Worm (Caenorhabditis elegans) whole organism, L3 larva: Measurements from ENCODE around the gene atic-1.

Experiments used
- R02D3.7 ChIP-seq: fragments of 150-350 bp; optimal IDR thresholded peaks from 2 replicates; lab custom pipeline; 2014; ENCODE audit warnings: missing biosample characterization, missing genetic modification characterization
- ZK546.5 ChIP-seq: sonication (generic microtip); optimal IDR thresholded peaks from 2 replicates; lab custom pipeline; 2017; ENCODE audit warnings: missing biosample characterization, missing genetic modification characterization
- aly-2 ChIP-seq: fragments of 150-350 bp; optimal IDR thresholded peaks from 2 replicates; lab custom pipeline; 2014; ENCODE audit warnings: missing biosample characterization, missing genetic modification characterization
- ama-1 ChIP-seq: fragments of 150-350 bp; optimal IDR thresholded peaks from 2 replicates; lab custom pipeline; 2018
- ceh-82 ChIP-seq: fragments of 150-350 bp; optimal IDR thresholded peaks from 2 replicates; lab custom pipeline; 2014; ENCODE audit warnings: missing biosample characterization, missing genetic modification characterization
- ceh-9 ChIP-seq: sonication (generic microtip); optimal IDR thresholded peaks from 2 replicates; lab custom pipeline; 2018; ENCODE audit warnings: missing biosample characterization, missing genetic modification characterization
- daf-12 ChIP-seq: fragments of 150-350 bp; optimal IDR thresholded peaks from 2 replicates; lab custom pipeline; 2014; ENCODE audit warnings: missing biosample characterization, missing genetic modification reagents, missing genetic modification characterization
- egl-27 ChIP-seq: sonication (generic microtip); optimal IDR thresholded peaks from 4 replicates; lab custom pipeline; 2017; ENCODE audit warnings: missing biosample characterization, missing genetic modification reagents, missing genetic modification characterization
- egl-5 ChIP-seq: fragments of 150-350 bp; optimal IDR thresholded peaks from 2 replicates; lab custom pipeline; 2017; ENCODE audit warnings: missing biosample characterization, missing genetic modification reagents, missing genetic modification characterization, inconsistent platforms
- elt-3 ChIP-seq, 3 experiments: fragments of 150-350 bp in 1 of 3; sonication (generic microtip) in 2 of 3; optimal IDR thresholded peaks; 2 replicates in 2 of 3; 4 replicates in 1 of 3; lab custom pipeline; 2014 to 2017; ENCODE audit warnings: missing biosample characterization in 3 of 3, missing genetic modification characterization in 3 of 3
- fkh-10 ChIP-seq: sonication (generic microtip); optimal IDR thresholded peaks from 2 replicates; lab custom pipeline; 2017; ENCODE audit warnings: missing biosample characterization, missing genetic modification reagents, missing genetic modification characterization
- fkh-2 ChIP-seq: fragments of 150-350 bp; optimal IDR thresholded peaks from 2 replicates; lab custom pipeline; 2014; ENCODE audit warnings: missing biosample characterization, missing genetic modification reagents, missing genetic modification characterization
- fos-1 ChIP-seq: fragments of 150-350 bp; optimal IDR thresholded peaks from 2 replicates; lab custom pipeline; 2014; ENCODE audit warnings: missing biosample characterization, missing genetic modification characterization
- lin-15B ChIP-seq: fragments of 150-350 bp; optimal IDR thresholded peaks from 2 replicates; lab custom pipeline; 2014; ENCODE audit warnings: missing biosample characterization, missing genetic modification characterization
- lsy-12 ChIP-seq: sonication (generic microtip); optimal IDR thresholded peaks from 2 replicates; lab custom pipeline; 2016; ENCODE audit warnings: mild to moderate bottlenecking, missing genetic modification characterization, missing compliant biosample characterization
- mdl-1 ChIP-seq: fragments of 150-350 bp; optimal IDR thresholded peaks from 2 replicates; lab custom pipeline; 2014; ENCODE audit warnings: missing biosample characterization, missing genetic modification characterization
- mml-1 ChIP-seq: fragments of 150-350 bp; sonication (generic microtip); optimal IDR thresholded peaks from 3 replicates; lab custom pipeline; 2014; ENCODE audit warnings: missing biosample characterization, missing genetic modification characterization
- nfya-1 ChIP-seq: sonication (generic microtip); optimal IDR thresholded peaks from 2 replicates; lab custom pipeline; 2017; ENCODE audit warnings: missing genetic modification characterization, mild to moderate bottlenecking, missing compliant biosample characterization, antibody characterized with exemption, moderate library complexity; ENCODE audit not compliant: insufficient read depth
- nhr-12 ChIP-seq: fragments of 150-350 bp; optimal IDR thresholded peaks from 2 replicates; lab custom pipeline; 2014; ENCODE audit warnings: missing biosample characterization, missing genetic modification characterization
- nhr-23 ChIP-seq: fragments of 150-350 bp; optimal IDR thresholded peaks from 2 replicates; lab custom pipeline; 2014; ENCODE audit warnings: missing biosample characterization, missing genetic modification reagents, missing genetic modification characterization
- nhr-25 ChIP-seq: sonication (generic microtip); optimal IDR thresholded peaks from 2 replicates; lab custom pipeline; 2017; ENCODE audit warnings: missing biosample characterization, missing genetic modification characterization
- nhr-28 ChIP-seq: fragments of 150-350 bp; optimal IDR thresholded peaks from 2 replicates; lab custom pipeline; 2014; ENCODE audit warnings: missing biosample characterization, missing genetic modification characterization
- nhr-76 ChIP-seq: fragments of 150-350 bp; sonication (generic microtip); optimal IDR thresholded peaks from 5 replicates; lab custom pipeline; 2014; ENCODE audit warnings: missing biosample characterization, missing genetic modification characterization
- tbx-2 ChIP-seq: sonication (generic microtip); optimal IDR thresholded peaks from 2 replicates; lab custom pipeline; 2016; ENCODE audit warnings: mild to moderate bottlenecking, missing genetic modification characterization, missing compliant biosample characterization
- zag-1 ChIP-seq: fragments of 150-350 bp; optimal IDR thresholded peaks from 2 replicates; lab custom pipeline; 2014; ENCODE audit warnings: missing biosample characterization, missing genetic modification characterization
- ztf-11 ChIP-seq: fragments of 150-350 bp; optimal IDR thresholded peaks from 2 replicates; lab custom pipeline; 2014; ENCODE audit warnings: missing biosample characterization, missing genetic modification characterization
- ztf-4 ChIP-seq: fragments of 150-350 bp; optimal IDR thresholded peaks from 2 replicates; lab custom pipeline; 2014; ENCODE audit warnings: missing biosample characterization, missing genetic modification characterization

atic-1 gene

DNA sequence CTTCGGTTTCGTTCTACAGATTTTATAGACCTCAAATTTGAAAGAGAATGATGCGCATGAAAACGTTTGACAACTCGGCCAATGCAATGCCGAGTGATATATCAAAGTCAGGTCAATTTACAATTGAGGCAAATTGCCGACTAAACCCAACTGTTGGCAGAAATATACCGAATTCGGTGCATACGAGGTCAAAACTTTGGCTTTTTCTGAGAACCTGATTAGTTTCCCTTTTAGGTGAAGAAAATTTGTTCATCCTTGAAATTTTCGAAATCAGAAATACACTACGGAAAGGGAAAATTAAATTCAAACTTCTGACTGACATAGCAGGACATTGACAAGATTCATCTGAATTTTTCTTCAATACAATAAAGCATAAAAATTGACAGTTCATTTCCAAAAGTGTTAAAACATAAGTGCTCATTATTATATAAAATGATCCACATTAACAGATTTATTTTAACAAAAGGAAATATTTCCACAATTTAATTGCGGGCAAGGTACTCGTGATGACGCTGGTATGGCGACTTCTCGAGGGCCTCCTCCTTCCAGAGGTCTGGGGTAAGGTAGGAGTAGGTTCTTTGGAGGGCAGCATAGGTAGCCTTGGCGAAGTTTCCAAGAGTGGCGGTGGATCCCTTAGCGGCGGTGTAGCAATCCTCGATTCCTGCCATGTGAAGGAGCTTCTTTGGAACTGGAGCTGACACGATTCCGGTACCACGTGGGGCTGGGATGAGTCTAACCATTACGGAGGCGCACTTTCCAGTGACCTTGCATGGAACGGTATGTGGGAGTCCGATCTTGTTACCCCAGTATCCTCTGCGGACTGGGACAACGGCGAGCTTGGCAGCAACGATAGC is 43.4 kb downstream of the atic-1 start:
- TF ChIP-seq ztf-4 (tag; lab: Kevin White, UChicago) = no peak
- peak; percentile 52 for TF ChIP-seq aly-2 (tag; lab: Kevin White, UChicago)
- TF ChIP-seq R02D3.7 = peak; percentile 3
- peak; percentile 14 for TF ChIP-seq nhr-23 (tag; lab: Kevin White, UChicago)
- peak; percentile 46 for TF ChIP-seq ama-1 (lab: Kevin White, UChicago)

DNA sequence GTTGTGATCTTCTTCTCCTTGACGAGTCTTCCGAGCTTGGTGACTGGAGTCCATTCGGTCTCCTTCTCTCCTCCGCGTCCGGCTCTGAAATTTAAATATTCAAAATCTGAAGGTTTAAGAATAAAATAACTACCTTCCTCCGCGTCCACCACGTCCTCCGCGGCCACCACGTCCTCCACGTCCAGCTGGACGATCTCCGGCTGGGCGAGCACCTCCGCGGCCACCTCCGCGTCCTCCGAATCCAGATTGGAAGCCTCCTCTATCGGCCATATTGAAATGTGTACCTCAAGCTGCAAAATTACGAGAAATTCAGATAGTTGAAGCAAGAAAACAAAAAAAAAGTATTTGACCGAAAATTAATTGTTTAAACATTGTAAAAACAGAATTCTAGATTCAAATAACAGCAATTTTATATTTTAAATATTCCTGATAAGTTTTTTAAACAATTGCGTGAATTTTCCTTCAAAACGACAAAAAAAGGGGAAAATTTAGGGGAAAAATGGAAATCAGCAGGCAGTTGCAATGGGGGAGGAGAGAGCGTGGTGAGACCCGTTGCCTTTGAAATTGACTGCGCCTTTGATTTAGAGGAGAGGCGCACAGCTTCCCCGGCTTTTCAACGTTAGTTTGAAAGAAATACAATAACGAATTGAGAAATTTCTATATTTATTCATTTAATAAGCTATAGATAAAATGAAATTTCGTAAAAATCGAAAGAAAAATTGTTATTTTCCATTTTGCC is 44.4 kb downstream of the atic-1 start, which contains the start of gene rps-2:
TSS of gene rps-2 (minus strand) at position 290 of the 739 bp plus-strand sequence.
- peak; percentile 58 for TF ChIP-seq egl-5 (tag; lab: Kevin White, UChicago)
- TF ChIP-seq nhr-25 (tag; lab: Kevin White, UChicago) = peak; percentile 21
- TF ChIP-seq zag-1 = no peak
- TF ChIP-seq lin-15B = peak; percentile 41
- no peak for TF ChIP-seq nhr-12 (tag; lab: Kevin White, UChicago)
- TF ChIP-seq ama-1 (lab: Kevin White, UChicago) = no peak

DNA sequence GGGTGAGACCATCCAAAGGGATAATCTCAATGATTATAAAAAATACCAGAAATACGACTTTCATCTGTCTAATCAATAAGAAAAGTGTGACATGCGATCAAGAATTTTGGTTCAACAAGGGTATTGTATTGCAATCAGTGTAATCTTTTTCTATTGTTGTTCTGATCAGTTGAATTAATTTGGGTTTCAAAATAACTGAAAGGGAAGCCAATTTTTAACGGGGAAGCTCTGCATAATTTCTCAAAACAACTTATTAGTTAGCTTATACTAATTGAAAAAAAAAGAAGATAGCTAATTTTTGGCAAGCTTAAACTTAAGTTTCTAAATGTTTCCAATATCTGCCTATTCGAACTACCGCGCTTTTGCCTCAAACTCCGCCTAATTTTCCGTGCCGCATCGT is 45.4 kb downstream of the atic-1 start, which contains the start of gene C49H3.12:
TSS of gene C49H3.12 (minus strand) at position 101 of the 400 bp plus-strand sequence.
- TF ChIP-seq mdl-1 (no peak), nhr-23 (tag; lab: Kevin White, UChicago) (no peak), tbx-2 (tag; lab: Kevin White, UChicago) (no peak)
- TF ChIP-seq, all 47 proteins: peak for 0

DNA sequence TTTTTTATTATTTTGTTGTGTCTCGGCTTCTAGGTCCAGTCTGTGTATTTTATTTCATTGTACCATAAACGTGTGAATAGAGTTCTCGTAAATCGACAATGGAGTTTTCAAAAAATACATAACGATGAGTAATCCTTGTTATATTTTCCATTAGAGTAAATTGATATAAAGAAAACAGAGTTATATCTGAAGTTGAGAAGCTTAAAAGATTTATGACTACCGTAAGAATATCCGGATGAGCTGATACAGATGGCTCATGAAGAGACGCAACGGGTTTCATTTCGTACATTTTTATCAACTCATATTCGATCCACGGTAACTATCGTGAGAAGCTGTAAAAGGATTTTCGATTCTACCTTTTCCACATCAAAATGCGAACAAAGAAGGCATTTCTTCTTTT is 46.0 kb downstream of the atic-1 start, which contains the start of gene gcy-8:
TSS of gene gcy-8 (plus strand) at position 301 of the 400 bp plus-strand sequence.
- no peak for TF ChIP-seq nfya-1 (tag; lab: Kevin White, UChicago)

DNA sequence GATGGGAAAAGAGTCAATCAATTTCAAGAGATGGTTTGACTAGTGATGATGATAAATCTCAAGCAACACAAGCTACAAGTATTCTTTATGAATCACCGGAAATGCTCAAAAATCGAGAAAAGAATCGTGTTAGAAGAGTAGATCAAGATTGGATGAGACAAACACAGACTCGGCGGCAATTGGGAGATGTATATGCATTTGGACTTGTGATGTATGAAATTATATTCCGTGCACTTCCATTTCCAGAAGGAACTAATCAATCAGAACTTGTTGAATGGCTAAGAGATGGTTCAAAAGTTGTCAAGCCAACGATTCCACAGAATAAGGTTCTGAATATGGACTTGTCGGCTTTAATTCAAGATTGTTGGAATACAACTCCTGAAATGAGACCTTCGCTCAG is 50.0 kb downstream of the atic-1 start:
- TF ChIP-seq ztf-11 (tag; lab: Kevin White, UChicago) (no peak), ceh-9 (no peak), egl-27 (tag; lab: Kevin White, UChicago) (no peak), mdl-1 (no peak), daf-12 (tag; lab: Kevin White, UChicago) (no peak), nhr-23 (tag; lab: Kevin White, UChicago) (no peak), zag-1 (no peak), nhr-76 (no peak), nhr-12 (tag; lab: Kevin White, UChicago) (no peak), lsy-12 (tag; lab: Kevin White, UChicago) (no peak)

DNA sequence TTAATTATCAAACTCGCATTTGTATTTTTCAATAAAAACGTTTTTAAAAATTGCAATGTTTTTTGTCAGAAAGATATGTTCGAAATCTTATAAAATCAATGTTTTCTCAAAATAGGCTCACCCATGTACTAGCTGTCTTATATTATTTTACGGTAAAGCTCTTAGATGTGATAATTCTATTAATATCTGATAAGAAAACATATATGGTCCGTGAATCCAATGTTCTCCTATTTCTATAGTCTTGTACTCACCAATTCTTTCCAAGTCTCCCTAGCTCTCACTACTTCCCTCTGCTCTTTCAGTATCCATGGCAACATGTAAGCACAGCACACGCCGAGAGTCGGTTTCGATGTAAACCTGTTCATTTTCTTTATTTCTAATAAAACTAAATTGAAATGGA is 51.9 kb downstream of the atic-1 start, which contains the start of gene bbs-2:
TSS of gene bbs-2 (plus strand) at position 301 of the 400 bp plus-strand sequence.
- no peak for TF ChIP-seq ZK546.5 (tag; lab: Kevin White, UChicago)
- no peak for TF ChIP-seq R02D3.7
- no peak for TF ChIP-seq fkh-2 (tag; lab: Kevin White, UChicago)
- TF ChIP-seq nhr-28 (tag; lab: Kevin White, UChicago) = no peak
- no peak for TF ChIP-seq fos-1 (tag; lab: Kevin White, UChicago)
- no peak for TF ChIP-seq fkh-10 (GFP tag; lab: Kevin White, UChicago)
- TF ChIP-seq egl-27 (tag; lab: Kevin White, UChicago) = no peak
- TF ChIP-seq ceh-82 (tag; lab: Kevin White, UChicago) = no peak
- TF ChIP-seq, all 47 proteins: peak for 0

DNA sequence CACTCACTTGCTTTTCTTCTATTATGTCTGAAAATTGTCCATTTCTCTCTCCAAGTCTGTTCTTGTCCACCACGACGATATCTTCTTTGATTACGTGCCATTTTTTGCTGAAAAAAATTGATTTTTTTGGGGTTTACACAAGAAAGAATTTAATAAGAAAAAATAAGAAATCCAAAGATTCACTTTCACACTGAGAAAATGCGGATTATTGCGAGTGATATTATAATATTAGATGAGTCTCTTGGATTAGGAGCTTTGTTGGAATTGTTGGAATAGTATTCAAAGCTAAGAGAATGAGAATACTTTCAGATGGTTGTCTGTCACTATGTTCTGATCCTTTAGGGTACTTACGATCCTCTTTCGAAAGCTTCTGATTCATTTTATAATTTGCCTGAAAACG is 57.0 kb downstream of the atic-1 start, which contains the start of gene F20D12.7:
TSS of gene F20D12.7 (minus strand) at position 101 of the 400 bp plus-strand sequence.
- TF ChIP-seq ztf-11 (tag; lab: Kevin White, UChicago) (no peak), nhr-23 (tag; lab: Kevin White, UChicago) (no peak), lsy-12 (tag; lab: Kevin White, UChicago) (no peak), ama-1 (lab: Kevin White, UChicago) (no peak), mml-1 (tag; lab: Kevin White, UChicago) (no peak), nfya-1 (tag; lab: Kevin White, UChicago) (no peak), egl-5 (tag; lab: Kevin White, UChicago) (no peak), tbx-2 (tag; lab: Kevin White, UChicago) (no peak), elt-3 (tag; optimal IDR thresholded peaks at IDR 0.05; lab: Kevin White, UChicago) (no peak), ztf-4 (tag; lab: Kevin White, UChicago) (no peak)
